Fruit fly (Drosophila melanogaster) whole organism, wandering third instar larva: ENCODE results near the gene Sap30.

Source experiments
- Abd-B ChIP-seq: fragments of >200 bp; optimal IDR thresholded peaks from 2 replicates; lab custom pipeline; 2017; ENCODE audit warnings: missing biosample characterization, missing genetic modification characterization
- CG32264 ChIP-seq: fragments of 200-800 bp; sonication (Bioruptor generic); optimal IDR thresholded peaks from 2 replicates; lab custom pipeline; 2016; ENCODE audit warnings: missing biosample characterization, missing genetic modification characterization
- CG9705 ChIP-seq: fragments of 200-800 bp; sonication (Bioruptor generic); optimal IDR thresholded peaks from 2 replicates; lab custom pipeline; 2018; ENCODE audit warnings: missing biosample characterization, mild to moderate bottlenecking, missing genetic modification characterization
- Dfd ChIP-seq: fragments of >200 bp; optimal IDR thresholded peaks from 2 replicates; lab custom pipeline; 2017; ENCODE audit warnings: missing biosample characterization, missing genetic modification characterization
- Dif ChIP-seq: fragments of 200-275, 200-300 bp; sonication (Bioruptor generic); optimal IDR thresholded peaks from 2 replicates; lab custom pipeline; 2018; ENCODE audit warnings: missing biosample characterization, missing genetic modification characterization; ENCODE audit not compliant: partially characterized antibody
- GATAd ChIP-seq: sonication (Bioruptor generic); optimal IDR thresholded peaks from 2 replicates; lab custom pipeline; 2016; ENCODE audit warnings: missing biosample characterization, missing genetic modification characterization
- HLH106 ChIP-seq: fragments of 200-800 bp; optimal IDR thresholded peaks from 3 replicates; lab custom pipeline; 2019; ENCODE audit warnings: missing biosample characterization, mild to moderate bottlenecking, missing genetic modification characterization, moderate library complexity
- Hnf4 ChIP-seq: fragments of 200-800 bp; sonication (Bioruptor generic); optimal IDR thresholded peaks from 2 replicates; lab custom pipeline; 2016; ENCODE audit warnings: missing biosample characterization, mild to moderate bottlenecking, missing genetic modification characterization
- Hr83 ChIP-seq: fragments of 200-300 bp; sonication (Bioruptor generic); optimal IDR thresholded peaks from 2 replicates; lab custom pipeline; 2016; ENCODE audit warnings: missing biosample characterization, mild to moderate bottlenecking, missing genetic modification characterization, moderate library complexity; ENCODE audit not compliant: poor library complexity, severe bottlenecking
- Jra ChIP-seq: sonication (Bioruptor generic); optimal IDR thresholded peaks from 2 replicates; lab custom pipeline; 2016; ENCODE audit warnings: missing biosample characterization, missing genetic modification characterization
- Mio ChIP-seq: sonication (Bioruptor generic); optimal IDR thresholded peaks from 2 replicates; lab custom pipeline; 2016; ENCODE audit warnings: missing biosample characterization, missing genetic modification characterization
- Myc ChIP-seq: fragments of >200 bp; optimal IDR thresholded peaks from 2 replicates; lab custom pipeline; 2017
- N ChIP-seq: fragments of >200 bp; optimal IDR thresholded peaks from 2 replicates; lab custom pipeline; 2018; ENCODE audit warnings: missing biosample characterization, missing external identifiers, missing genetic modification characterization
- OdsH ChIP-seq: fragments of 200-800 bp; sonication (Bioruptor generic); optimal IDR thresholded peaks from 2 replicates; lab custom pipeline; 2016; ENCODE audit warnings: missing biosample characterization, mild to moderate bottlenecking, missing genetic modification characterization
- Sp1 ChIP-seq: fragments of 200-800 bp; sonication (Bioruptor generic); optimal IDR thresholded peaks from 3 replicates; lab custom pipeline; 2019; ENCODE audit warnings: missing biosample characterization, mild to moderate bottlenecking, missing genetic modification characterization, moderate library complexity
- Vsx2 ChIP-seq: fragments of 200-300, 225-300 bp; sonication (Bioruptor generic); optimal IDR thresholded peaks from 2 replicates; lab custom pipeline; 2018; ENCODE audit warnings: missing biosample characterization, missing genetic modification characterization; ENCODE audit not compliant: partially characterized antibody
- br ChIP-seq: fragments of 200-800 bp; sonication (Bioruptor generic); optimal IDR thresholded peaks from 2 replicates; lab custom pipeline; 2016; ENCODE audit warnings: missing biosample characterization, missing genetic modification characterization
- brk ChIP-seq: fragments of 200-800 bp; sonication (Bioruptor generic); optimal IDR thresholded peaks from 2 replicates; lab custom pipeline; 2016; ENCODE audit warnings: missing biosample characterization, mild to moderate bottlenecking, missing genetic modification characterization
- dl ChIP-seq, 2 experiments: fragments of 175-275, 200-275 bp in 1 of 2; fragments of 200-275 bp in 1 of 2; sonication (Bioruptor generic); optimal IDR thresholded peaks; lab custom pipeline; 2018; ENCODE audit warnings: mild to moderate bottlenecking in 2 of 2, missing biosample characterization in 2 of 2, missing genetic modification characterization in 2 of 2, moderate library complexity in 2 of 2; ENCODE audit not compliant: partially characterized antibody in 2 of 2, insufficient read depth in 1 of 2
- dmrt93B ChIP-seq: fragments of 200-800 bp; sonication (Bioruptor generic); optimal IDR thresholded peaks from 2 replicates; lab custom pipeline; 2018; ENCODE audit warnings: missing biosample characterization, mild to moderate bottlenecking, missing genetic modification characterization
- dsf ChIP-seq: sonication (Bioruptor generic); optimal IDR thresholded peaks from 2 replicates; lab custom pipeline; 2016; ENCODE audit warnings: missing biosample characterization, missing genetic modification characterization, borderline replicate concordance
- ey ChIP-seq: fragments of 200-800 bp; sonication (Bioruptor generic); optimal IDR thresholded peaks from 2 replicates; lab custom pipeline; 2016; ENCODE audit warnings: missing biosample characterization, missing genetic modification characterization
- foxo ChIP-seq, 2 experiments: fragments of 200-800 bp; sonication (Bioruptor generic); optimal IDR thresholded peaks; 2 replicates in 1 of 2; 3 replicates in 1 of 2; lab custom pipeline; 2016 to 2017; ENCODE audit warnings: missing biosample characterization in 2 of 2, missing genetic modification characterization in 2 of 2
- fru ChIP-seq: fragments of 200-800 bp; sonication (Bioruptor generic); optimal IDR thresholded peaks from 3 replicates; lab custom pipeline; 2016; ENCODE audit warnings: missing biosample characterization, mild to moderate bottlenecking, missing genetic modification characterization
- h ChIP-seq: fragments of 200-800 bp; sonication (Bioruptor generic); optimal IDR thresholded peaks from 3 replicates; lab custom pipeline; 2016; ENCODE audit warnings: missing biosample characterization, mild to moderate bottlenecking, missing genetic modification characterization
- jim ChIP-seq: fragments of 175-275, 200-325 bp; sonication (Bioruptor generic); optimal IDR thresholded peaks from 2 replicates; lab custom pipeline; 2016; ENCODE audit warnings: missing biosample characterization, mild to moderate bottlenecking, missing genetic modification characterization
- lola ChIP-seq: fragments of >200 bp; optimal IDR thresholded peaks from 2 replicates; lab custom pipeline; 2017; ENCODE audit warnings: missing biosample characterization, missing genetic modification characterization
- pan ChIP-seq: fragments of >200 bp; optimal IDR thresholded peaks from 2 replicates; lab custom pipeline; 2017
- psq ChIP-seq: fragments of 200-800 bp; sonication (Bioruptor generic); optimal IDR thresholded peaks from 3 replicates; lab custom pipeline; 2017; ENCODE audit warnings: missing biosample characterization, mild to moderate bottlenecking, missing genetic modification characterization, moderate library complexity
- rgr ChIP-seq: fragments of 200-800 bp; sonication (Bioruptor generic); optimal IDR thresholded peaks from 3 replicates; lab custom pipeline; 2016; ENCODE audit warnings: missing biosample characterization, mild to moderate bottlenecking, missing genetic modification characterization
- sage ChIP-seq: fragments of 200-800 bp; sonication (Bioruptor generic); optimal IDR thresholded peaks from 2 replicates; lab custom pipeline; 2016; ENCODE audit warnings: missing biosample characterization, mild to moderate bottlenecking, missing genetic modification characterization
- sv ChIP-seq: fragments of 200-800 bp; sonication (Bioruptor generic); optimal IDR thresholded peaks from 3 replicates; lab custom pipeline; 2016; ENCODE audit warnings: missing biosample characterization, missing genetic modification characterization
- tai ChIP-seq: sonication (Bioruptor generic); optimal IDR thresholded peaks from 2 replicates; lab custom pipeline; 2016; ENCODE audit warnings: missing biosample characterization, missing genetic modification characterization
- usp ChIP-seq: fragments of >200 bp; optimal IDR thresholded peaks from 2 replicates; lab custom pipeline; 2017; ENCODE audit warnings: missing biosample characterization, missing genetic modification characterization
- woc ChIP-seq: sonication (Bioruptor generic); optimal IDR thresholded peaks from 2 replicates; lab custom pipeline; 2016; ENCODE audit warnings: missing biosample characterization, mild to moderate bottlenecking, missing genetic modification characterization

Gene Sap30

dm6 chrX:16757645-16758044 lies 29.4 kb upstream of the Sap30 start:
- TF ChIP-seq sv (no peak), pan (no peak), rgr (GFP tag; lab: Kevin White, UChicago) (no peak), CG32264 (GFP tag; lab: Kevin White, UChicago) (no peak)

DNA sequence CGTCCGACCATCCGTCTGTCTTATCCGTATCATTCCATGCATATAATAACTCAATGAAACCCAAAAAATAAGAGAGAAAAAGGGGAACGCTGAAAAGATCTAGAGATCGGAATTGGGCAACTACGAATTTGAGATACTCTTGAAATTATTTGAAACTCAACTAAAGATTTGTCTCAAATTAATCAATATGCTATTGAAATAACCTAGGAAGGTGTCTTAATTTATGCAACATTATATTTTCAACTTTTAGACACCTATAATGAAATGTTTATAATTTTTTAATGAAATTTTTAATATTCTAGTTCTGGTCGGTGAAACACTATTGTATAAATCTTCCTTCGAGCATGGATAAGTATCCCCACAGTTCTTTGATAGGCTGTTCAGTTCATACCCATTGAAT lies 26.5 kb upstream of the Sap30 start:
- TF ChIP-seq N (GFP tag; lab: Kevin White, UChicago) (no peak), dmrt93B (GFP tag; lab: Kevin White, UChicago) (no peak), Jra (GFP tag; lab: Kevin White, UChicago) (no peak), foxo (GFP tag; optimal IDR thresholded peaks at IDR 0.05; lab: Kevin White, UChicago) (no peak), lola (GFP tag; lab: Kevin White, UChicago) (no peak)

dm6 chrX:16761531-16761930 lies 25.6 kb upstream of the Sap30 start:
- TF ChIP-seq rgr (GFP tag; lab: Kevin White, UChicago) (peak; percentile 69), foxo (GFP tag; optimal IDR thresholded peaks at IDR 0.05; lab: Kevin White, UChicago) (peak in 1 of 2 experiments; percentile 76), HLH106 (tag; lab: Kevin White, UChicago) (peak; percentile 71), OdsH (GFP tag; lab: Kevin White, UChicago) (peak; percentile 42), Hnf4 (GFP tag; lab: Kevin White, UChicago) (peak; percentile 35), Mio (GFP tag; lab: Kevin White, UChicago) (no peak), h (peak; percentile 77), psq (GFP tag; lab: Kevin White, UChicago) (peak; percentile 58), Sp1 (peak; percentile 67), Abd-B (GFP tag; lab: Kevin White, UChicago) (no peak), Vsx2 (GFP tag; lab: Kevin White, UChicago) (no peak), brk (GFP tag; lab: Kevin White, UChicago) (no peak), ey (GFP tag; lab: Kevin White, UChicago) (peak; percentile 68), fru (GFP tag; lab: Kevin White, UChicago) (peak; percentile 76), lola (GFP tag; lab: Kevin White, UChicago) (no peak), Myc (lab: Kevin White, UChicago) (no peak), Hr83 (GFP tag; lab: Kevin White, UChicago) (no peak), sage (peak; percentile 61), br (GFP tag; lab: Kevin White, UChicago) (peak; percentile 69), dmrt93B (GFP tag; lab: Kevin White, UChicago) (peak; percentile 64), pan (no peak), woc (GFP tag; lab: Kevin White, UChicago) (peak; percentile 90), GATAd (GFP tag; lab: Kevin White, UChicago) (no peak)
- TF ChIP-seq, all 38 proteins: peak for 14

DNA sequence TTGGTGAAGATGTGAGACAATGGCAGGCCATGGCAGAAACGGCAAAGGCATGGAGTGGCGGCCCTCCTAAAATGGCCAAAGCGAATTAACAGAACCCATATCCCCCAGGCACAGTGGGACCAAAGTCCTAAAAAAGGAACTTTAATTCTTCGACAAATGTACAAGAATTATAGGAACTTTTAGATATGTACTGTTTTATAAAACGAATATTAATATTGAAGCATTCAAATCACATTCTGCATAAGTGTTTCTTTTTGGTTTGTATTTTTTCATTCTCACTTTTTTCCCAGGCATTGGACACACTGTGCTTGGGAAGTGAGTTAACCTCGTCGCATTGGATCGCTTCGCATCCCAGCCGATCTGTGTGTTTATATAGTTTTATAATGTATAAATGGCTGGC lies 22.1 kb upstream of the Sap30 start:
- TF ChIP-seq lola (GFP tag; lab: Kevin White, UChicago), result no peak
- TF ChIP-seq usp (GFP tag; lab: Kevin White, UChicago), result no peak
- peak; percentile 8 for TF ChIP-seq HLH106 (tag; lab: Kevin White, UChicago)
- TF ChIP-seq fru (GFP tag; lab: Kevin White, UChicago), result peak; percentile 60
- TF ChIP-seq foxo (GFP tag; optimal IDR thresholded peaks at IDR 0.05; lab: Kevin White, UChicago), result peak in 1 of 2 experiments; percentile 55
- TF ChIP-seq h, result peak; percentile 42
- no peak for TF ChIP-seq Dfd (GFP tag; lab: Kevin White, UChicago)
- TF ChIP-seq Hr83 (GFP tag; lab: Kevin White, UChicago), result no peak
- TF ChIP-seq dsf (GFP tag; lab: Kevin White, UChicago), result no peak
- peak; percentile 75 for TF ChIP-seq woc (GFP tag; lab: Kevin White, UChicago)
- TF ChIP-seq OdsH (GFP tag; lab: Kevin White, UChicago), result peak; percentile 20
- peak; percentile 0 for TF ChIP-seq rgr (GFP tag; lab: Kevin White, UChicago)
- no peak for TF ChIP-seq psq (GFP tag; lab: Kevin White, UChicago)
- no peak for TF ChIP-seq N (GFP tag; lab: Kevin White, UChicago)
- no peak for TF ChIP-seq jim (GFP tag; lab: Kevin White, UChicago)
- no peak for TF ChIP-seq Dif (GFP tag; lab: Kevin White, UChicago)
- no peak for TF ChIP-seq Mio (GFP tag; lab: Kevin White, UChicago)
- no peak for TF ChIP-seq tai (GFP tag; lab: Kevin White, UChicago)
- TF ChIP-seq CG9705 (GFP tag; lab: Kevin White, UChicago), result no peak
- no peak for TF ChIP-seq brk (GFP tag; lab: Kevin White, UChicago)
- TF ChIP-seq ey (GFP tag; lab: Kevin White, UChicago), result peak; percentile 30
- no peak for TF ChIP-seq GATAd (GFP tag; lab: Kevin White, UChicago)
- TF ChIP-seq Hnf4 (GFP tag; lab: Kevin White, UChicago), result peak; percentile 19
- TF ChIP-seq dl (GFP tag; optimal IDR thresholded peaks at IDR 0.05; lab: Kevin White, UChicago; ENCODE audit: insufficient read depth in 1 of 2, partially characterized antibody in 2 of 2), result no peak
